Worm (Caenorhabditis elegans) whole organism, L1 larva: Measurements from ENCODE around the gene timm-17B.2.

ENCODE experiments used
- lsy-2 ChIP-seq, 2 experiments: fragments of 150-350 bp; optimal IDR thresholded peaks; 2 replicates each; lab custom pipeline; 2014; ENCODE audit warnings: missing biosample characterization in 2 of 2, missing genetic modification characterization in 2 of 2
- unc-86 ChIP-seq: sonication (generic microtip); optimal IDR thresholded peaks from 2 replicates; lab custom pipeline; 2016; ENCODE audit warnings: missing genetic modification characterization, missing compliant biosample characterization

ce11 chrIV:8355592-8355991 lies 40.9 kb upstream of the timm-17B.2 start, which contains the start of the genes F17E9.2 and col-116:
- TF ChIP-seq unc-86 (tag; lab: Kevin White, UChicago) (no peak), lsy-2 (tag; optimal IDR thresholded peaks at IDR 0.05; lab: Kevin White, UChicago) (no peak)
